Fruit fly (Drosophila melanogaster): ENCODE results near the gene CG31787.
A peak's percentile ranks its signal among the peaks of the same experiment; 100 is the strongest.

CG31787 gene

DNA sequence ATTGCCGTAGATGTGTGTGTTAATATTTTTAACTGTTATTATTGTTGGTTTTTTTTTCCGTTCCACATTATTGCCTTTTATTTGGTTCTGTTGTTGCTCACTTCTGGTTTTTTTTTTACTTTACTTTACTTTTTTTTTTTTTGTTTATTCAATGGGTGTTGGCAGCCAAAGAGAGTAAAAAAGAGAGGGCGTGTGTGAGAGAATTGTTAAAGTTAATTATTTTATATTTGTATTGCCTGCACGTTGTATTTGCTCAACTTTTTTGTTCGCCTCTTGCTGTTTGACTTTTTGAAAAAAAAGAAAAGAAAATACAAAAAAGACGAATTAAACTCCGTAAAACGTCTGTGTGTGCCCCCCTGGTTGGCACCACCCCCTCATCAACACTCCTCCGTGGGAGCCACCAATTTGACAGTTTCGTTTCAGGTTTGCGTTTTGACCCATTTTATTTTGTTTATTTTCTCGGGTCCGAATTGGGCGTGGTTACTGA lies 42.1 kb upstream of the CG31787 start (continued):
- TF ChIP-seq Dad (GFP tag; optimal IDR thresholded peaks at IDR 0.05) (no peak), al (GFP tag; IDR thresholded peaks at IDR 0.05) (no peak), lbe (GFP tag; optimal IDR thresholded peaks at IDR 0.05) (peak; percentile 53), CG10654 (GFP tag; optimal IDR thresholded peaks at IDR 0.05) (no peak), eyg (GFP tag; optimal IDR thresholded peaks at IDR 0.05) (no peak), CG7963 (GFP tag; IDR thresholded peaks at IDR 0.05; ENCODE audit: partially characterized antibody) (no peak), zfh1 (GFP tag; IDR thresholded peaks at IDR 0.05) (no peak), CG4360 (GFP tag; IDR thresholded peaks at IDR 0.05) (no peak), mirr (GFP tag; optimal IDR thresholded peaks at IDR 0.05) (no peak), lab (GFP tag; optimal IDR thresholded peaks at IDR 0.05) (peak; percentile 49), vvl (GFP tag; IDR thresholded peaks at IDR 0.05) (peak; percentile 33; the same call in 1 of the 2 replicates), slbo (GFP tag; IDR thresholded peaks at IDR 0.05) (no peak), ATbp (GFP tag; optimal IDR thresholded peaks at IDR 0.05) (peak; percentile 54), pnt (GFP tag; optimal IDR thresholded peaks at IDR 0.05) (no peak), Sry-β (GFP tag; optimal IDR thresholded peaks at IDR 0.05) (no peak), Side (GFP tag; optimal IDR thresholded peaks at IDR 0.05) (no peak), Xrp1 (GFP tag; IDR thresholded peaks at IDR 0.05) (no peak), Blimp-1 (GFP tag; optimal IDR thresholded peaks at IDR 0.05) (peak; percentile 34), Chrac-16 (GFP tag; optimal IDR thresholded peaks at IDR 0.05) (no peak), Optix (GFP tag; IDR thresholded peaks at IDR 0.05) (no peak), nom (GFP tag; optimal IDR thresholded peaks at IDR 0.05) (peak; percentile 93), B-H1 (GFP tag; IDR thresholded peaks at IDR 0.05) (no peak), CG33213 (GFP tag; optimal IDR thresholded peaks at IDR 0.05) (no peak), wdn (GFP tag; IDR thresholded peaks at IDR 0.05) (0 out of 2 replicates have a peak, but pooled peaks have one; percentile 19), CG4854 (GFP tag; optimal IDR thresholded peaks at IDR 0.05) (no peak), PHDP (tag; optimal IDR thresholded peaks at IDR 0.05) (peak; percentile 19), Sox102F (GFP tag; optimal IDR thresholded peaks at IDR 0.05) (no peak), sisA (GFP tag; IDR thresholded peaks at IDR 0.05) (no peak), unpg (GFP tag; optimal IDR thresholded peaks at IDR 0.05) (peak; percentile 13), Hand (GFP tag; optimal IDR thresholded peaks at IDR 0.05) (no peak), pros (GFP tag; optimal IDR thresholded peaks at IDR 0.05) (no peak), Fer1 (GFP tag; optimal IDR thresholded peaks at IDR 0.05) (no peak), otp (GFP tag; IDR thresholded peaks at IDR 0.05) (peak; percentile 47; the same call in 1 of the 3 replicates), CG10321 (GFP tag; IDR thresholded peaks at IDR 0.05) (0 out of 2 replicates have a peak, but pooled peaks have one; percentile 15), NFAT (GFP tag; IDR thresholded peaks at IDR 0.05) (no peak), CG3163 (GFP tag; optimal IDR thresholded peaks at IDR 0.05) (no peak), chm (GFP tag; IDR thresholded peaks at IDR 0.05) (0 out of 2 replicates have a peak, but pooled peaks have one; percentile 30), CG17359 (tag; optimal IDR thresholded peaks at IDR 0.05) (peak; percentile 34), HHEX (GFP tag; optimal IDR thresholded peaks at IDR 0.05) (no peak), CG10431 (GFP tag; optimal IDR thresholded peaks at IDR 0.05) (peak; percentile 35), Med (GFP tag) (peak; percentile 51), CG31224 (GFP tag; IDR thresholded peaks at IDR 0.05) (no peak), Ets65A (GFP tag) (no peak), CG2199 (GFP tag; IDR thresholded peaks at IDR 0.05) (0 out of 3 replicates have a peak, but pooled peaks have one; percentile 56), sc (optimal IDR thresholded peaks at IDR 0.05) (no peak), sc (GFP tag; optimal IDR thresholded peaks at IDR 0.05) (no peak), CoRest (tag; optimal IDR thresholded peaks at IDR 0.05) (peak; percentile 4), ro (GFP tag; IDR thresholded peaks at IDR 0.05) (no peak), Adf1 (GFP tag; IDR thresholded peaks at IDR 0.05) (no peak), Poxn (GFP tag; IDR thresholded peaks at IDR 0.05) (no peak), Trl (optimal IDR thresholded peaks at IDR 0.05) (peak; percentile 19 to 60), Trl (GFP tag; optimal IDR thresholded peaks at IDR 0.05) (no peak)

Data from whole organism, embryonic.